Fruit fly (Drosophila melanogaster) whole organism, pupa: ENCODE measurements around the gene Prx1.

Experiments
- CG8159 ChIP-seq: fragments of 200-800 bp; sonication (Bioruptor generic); optimal IDR thresholded peaks from 3 replicates; lab custom pipeline; 2018; ENCODE audit warnings: missing biosample characterization, mild to moderate bottlenecking, missing genetic modification characterization, moderate library complexity
- gl ChIP-seq: fragments of 200-800 bp; sonication (Bioruptor generic); optimal IDR thresholded peaks from 2 replicates; lab custom pipeline; 2018; ENCODE audit warnings: missing biosample characterization, mild to moderate bottlenecking, missing genetic modification characterization

DNA sequence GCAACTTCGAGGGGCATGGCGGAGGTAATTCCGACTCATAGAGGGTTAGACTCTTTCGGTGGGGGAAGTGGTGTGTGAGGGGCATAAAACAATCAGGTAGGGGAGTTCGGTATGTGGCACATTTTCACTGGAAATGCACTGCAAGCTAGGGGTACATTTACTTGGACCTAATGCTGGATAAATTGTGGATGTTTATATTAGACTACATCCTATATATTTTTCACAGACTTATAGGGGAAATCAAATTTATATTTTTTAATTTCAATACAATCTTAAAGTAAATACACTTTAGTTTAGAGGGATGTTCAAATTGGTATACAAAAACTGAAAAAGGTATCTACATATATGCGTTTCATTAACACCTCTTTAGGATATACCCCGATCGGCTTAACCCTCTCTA, 38.1 kb downstream of the Prx1 start:
- TF ChIP-seq gl (no peak), CG8159 (tag; lab: Kevin White, UChicago) (no peak)
